Worm (Caenorhabditis elegans) whole organism, early embryonic: ENCODE data around the gene R02F11.11.
"Not testable (repeated sequence)": the region's sequence is repeated elsewhere in the genome, so short reads cannot be mapped to it uniquely, and the experiment has no call there.

Experiments
- B0310.2 ChIP-seq: sonication (generic microtip); optimal IDR thresholded peaks from 2 replicates; lab custom pipeline; 2016; ENCODE audit warnings: mild to moderate bottlenecking, missing genetic modification characterization, missing compliant biosample characterization
- F13C5.2 ChIP-seq: sonication (generic microtip); optimal IDR thresholded peaks from 2 replicates; lab custom pipeline; 2017; ENCODE audit warnings: mild to moderate bottlenecking, missing genetic modification characterization, inconsistent platforms, missing compliant biosample characterization
- aly-1 ChIP-seq: sonication (generic microtip); optimal IDR thresholded peaks from 2 replicates; lab custom pipeline; 2016; ENCODE audit warnings: missing genetic modification characterization, missing compliant biosample characterization
- ama-1 ChIP-seq: fragments of 150-350 bp; optimal IDR thresholded peaks from 2 replicates; lab custom pipeline; 2014
- ceh-13 ChIP-seq: fragments of 200-800 bp; sonication (Bioruptor generic); optimal IDR thresholded peaks from 2 replicates; lab custom pipeline; 2018; ENCODE audit warnings: mild to moderate bottlenecking, missing genetic modification characterization, missing compliant biosample characterization
- ceh-36 ChIP-seq: sonication (generic microtip); optimal IDR thresholded peaks from 2 replicates; lab custom pipeline; 2016; ENCODE audit warnings: missing genetic modification characterization, inconsistent platforms, missing compliant biosample characterization
- ets-7 ChIP-seq: sonication (generic microtip); optimal IDR thresholded peaks from 2 replicates; lab custom pipeline; 2016; ENCODE audit warnings: missing genotype, missing genetic modification characterization, missing compliant biosample characterization
- flt-1 ChIP-seq: fragments of 200-800 bp; sonication (Bioruptor generic); IDR thresholded peaks from 2 replicates; pipeline ENCODE4 v1.3.6; 2022; ENCODE audit warnings: missing genetic modification characterization, missing compliant biosample characterization
- hmbx-1 ChIP-seq: sonication (generic microtip); optimal IDR thresholded peaks from 2 replicates; lab custom pipeline; 2016; ENCODE audit warnings: mild to moderate bottlenecking, missing genetic modification characterization, missing compliant biosample characterization
- hmg-4 ChIP-seq: fragments of 200-800 bp; sonication (Bioruptor generic); optimal IDR thresholded peaks from 2 replicates; lab custom pipeline; 2018; ENCODE audit warnings: mild to moderate bottlenecking, missing genetic modification characterization, missing compliant biosample characterization
- hnd-1 ChIP-seq: sonication (generic microtip); optimal IDR thresholded peaks from 2 replicates; lab custom pipeline; 2016; ENCODE audit warnings: missing genetic modification characterization, missing compliant biosample characterization
- pes-1 ChIP-seq: fragments of 200-800 bp; sonication (Bioruptor generic); IDR thresholded peaks from 2 replicates; pipeline ENCODE4 v1.3.6; 2022; ENCODE audit warnings: missing genetic modification reagents, missing genetic modification characterization, missing compliant biosample characterization
- scrt-1 ChIP-seq: fragments of 200-800 bp; sonication (Bioruptor generic); IDR thresholded peaks from 2 replicates; pipeline ENCODE4 v1.3.6; 2022; ENCODE audit warnings: missing genetic modification characterization, missing compliant biosample characterization
- sea-1 ChIP-seq: fragments of 200-800 bp; sonication (Bioruptor generic); conservative IDR thresholded peaks from 2 replicates; pipeline ENCODE4 v1.3.6; 2022; ENCODE audit warnings: missing genetic modification characterization, missing compliant biosample characterization
- tbx-11 ChIP-seq: fragments of 200-800 bp; sonication (Bioruptor generic); IDR thresholded peaks from 2 replicates; pipeline ENCODE4 v1.3.6; 2022; ENCODE audit warnings: missing genetic modification characterization, missing compliant biosample characterization
- tbx-37 ChIP-seq: fragments of 200-800 bp; sonication (Bioruptor generic); conservative IDR thresholded peaks from 2 replicates; pipeline ENCODE4 v1.3.6; 2022; ENCODE audit warnings: missing genetic modification reagents, missing genetic modification characterization, missing compliant biosample characterization
- tra-4 ChIP-seq: sonication (generic microtip); optimal IDR thresholded peaks from 2 replicates; lab custom pipeline; 2017; ENCODE audit warnings: missing genetic modification characterization, missing compliant biosample characterization

R02F11.11 gene

DNA sequence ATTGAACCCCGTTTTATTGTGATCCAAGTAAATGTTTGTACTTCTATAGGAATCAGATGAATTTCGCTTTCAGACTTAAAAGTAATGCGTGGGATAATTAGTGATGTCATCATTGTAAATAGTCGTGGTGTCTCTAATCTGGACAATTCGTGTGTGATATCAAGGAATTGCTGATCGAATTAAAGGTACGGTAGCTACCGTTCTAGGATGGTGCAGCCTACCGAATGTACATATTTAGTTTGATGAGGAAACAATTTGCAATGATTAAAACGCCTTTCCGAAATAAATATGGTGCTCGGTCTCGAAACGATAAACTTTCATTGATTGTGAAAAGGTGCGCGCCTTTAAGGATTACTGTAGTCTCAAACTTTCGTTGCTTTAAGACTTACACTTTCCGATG is 33.1 kb upstream of the R02F11.11 start:
- no peak for TF ChIP-seq ceh-13 (GFP tag; lab: Kevin White, UChicago)
- no peak for TF ChIP-seq pes-1
- no peak for TF ChIP-seq B0310.2 (tag; lab: Kevin White, UChicago)

DNA sequence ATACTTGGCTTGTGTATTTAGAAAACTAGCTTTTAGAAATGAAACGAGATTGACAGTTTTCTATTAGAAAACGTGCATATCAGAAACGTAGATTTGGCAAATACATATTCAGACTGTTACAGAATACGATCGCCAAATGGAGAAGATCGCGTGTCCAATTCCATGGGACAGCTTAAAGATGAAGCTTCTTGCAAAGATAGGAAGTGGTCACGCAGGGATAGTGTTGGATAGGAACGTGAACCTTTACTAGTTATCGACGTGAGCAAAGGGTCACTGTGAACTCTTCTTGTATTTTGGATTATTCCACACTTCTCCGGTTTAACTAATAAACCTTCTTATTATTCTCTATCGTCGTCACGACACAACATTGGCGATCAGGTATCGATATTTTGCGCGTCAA is 31.0 kb upstream of the R02F11.11 start, which contains the start of gene bgnt-1.4:
Gene bgnt-1.4 (plus strand): TSS at position 301 of the 400 bp plus-strand sequence.
- TF ChIP-seq tra-4; tbx-11; tbx-37 (GFP tag; lab: Robert Waterston, UW): not testable (repeated sequence)

DNA sequence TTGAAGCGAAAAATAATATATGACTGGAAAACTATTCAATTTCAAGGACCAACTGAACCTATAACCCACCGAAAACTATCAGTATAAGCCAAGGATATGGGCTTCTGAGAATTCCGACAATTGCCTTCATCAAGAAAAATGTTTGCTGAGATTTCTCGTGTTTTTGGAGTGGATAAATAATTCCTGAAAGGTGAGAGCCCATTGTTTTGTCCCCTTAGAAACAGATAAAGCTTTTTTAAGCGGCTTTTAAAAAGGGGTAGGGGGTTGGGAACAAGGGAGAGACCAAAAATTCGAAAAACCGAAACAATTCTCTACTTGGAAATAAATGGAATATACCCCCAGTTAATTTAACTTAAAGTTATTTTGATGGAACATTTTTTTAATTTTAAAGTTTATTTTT is 25.2 kb upstream of the R02F11.11 start, which contains the start of gene C18G1.8:
Gene C18G1.8 (minus strand): TSS at position 101 of the 400 bp plus-strand sequence.
- TF ChIP-seq ama-1 (lab: Kevin White, UChicago) = no peak
- TF ChIP-seq aly-1 (tag; lab: Kevin White, UChicago) = no peak
- no peak for TF ChIP-seq pes-1
- TF ChIP-seq sea-1 (GFP tag; lab: Robert Waterston, UW) = no peak
- TF ChIP-seq hmg-4 (GFP tag; lab: Kevin White, UChicago) = no peak
- no peak for TF ChIP-seq hmbx-1
- TF ChIP-seq F13C5.2 (tag; lab: Kevin White, UChicago) = no peak
- no peak for TF ChIP-seq ceh-36 (tag; lab: Kevin White, UChicago)
- no peak for TF ChIP-seq tra-4
- TF ChIP-seq ets-7 (tag; lab: Kevin White, UChicago) = no peak
- TF ChIP-seq scrt-1 (GFP tag; lab: Robert Waterston, UW) = no peak
- no peak for TF ChIP-seq B0310.2 (tag; lab: Kevin White, UChicago)
- no peak for TF ChIP-seq tbx-37 (GFP tag; lab: Robert Waterston, UW)
- no peak for TF ChIP-seq ceh-13 (GFP tag; lab: Kevin White, UChicago)
- TF ChIP-seq tbx-11 = no peak
- no peak for TF ChIP-seq hnd-1
- TF ChIP-seq flt-1 (GFP tag; lab: Robert Waterston, UW) = no peak

ce11 chrV:4769633-4770032 is 22.0 kb upstream of the R02F11.11 start, which contains the start of gene C18G1.9:
Gene C18G1.9 (minus strand): TSS chrV:4769733.
- TF ChIP-seq ama-1 (lab: Kevin White, UChicago) (no peak), hnd-1 (no peak), hmg-4 (GFP tag; lab: Kevin White, UChicago) (no peak), pes-1 (no peak), tra-4 (no peak), sea-1 (GFP tag; lab: Robert Waterston, UW) (no peak), hmbx-1 (no peak), F13C5.2 (tag; lab: Kevin White, UChicago) (no peak), tbx-11 (no peak), aly-1 (tag; lab: Kevin White, UChicago) (no peak), flt-1 (GFP tag; lab: Robert Waterston, UW) (no peak), ceh-36 (tag; lab: Kevin White, UChicago) (no peak), ceh-13 (GFP tag; lab: Kevin White, UChicago) (no peak), scrt-1 (GFP tag; lab: Robert Waterston, UW) (no peak), ets-7 (tag; lab: Kevin White, UChicago) (no peak), tbx-37 (GFP tag; lab: Robert Waterston, UW) (no peak), B0310.2 (tag; lab: Kevin White, UChicago) (no peak)

DNA sequence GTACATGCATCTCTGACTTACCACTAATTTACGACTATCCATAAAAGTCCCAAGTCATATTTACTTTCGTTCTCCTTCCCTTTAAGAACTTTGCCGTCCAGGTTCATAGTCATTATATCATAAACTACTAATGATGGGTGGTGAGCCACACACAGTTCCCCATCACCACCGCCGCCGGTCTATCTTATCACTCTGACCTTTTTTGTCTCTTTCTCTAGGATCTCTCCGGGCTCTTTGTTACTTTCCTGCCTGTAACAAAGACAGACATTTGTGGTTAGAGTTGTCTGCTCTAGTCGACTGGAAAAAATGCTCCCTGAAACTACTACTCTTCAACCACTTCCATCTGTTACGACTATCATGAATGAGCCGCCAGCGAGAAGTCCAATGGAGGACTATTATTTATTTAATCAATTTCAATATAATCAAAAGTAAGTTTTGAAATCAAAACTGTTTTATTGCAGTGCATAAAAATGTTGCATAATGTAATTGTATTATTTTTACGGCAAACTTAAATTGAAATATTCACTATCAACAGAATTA is 21.2 kb upstream of the R02F11.11 start, which contains the start of gene elt-7:
Gene elt-7 (plus strand): TSS at position 263 of the 540 bp plus-strand sequence.
- TF ChIP-seq ceh-36 (tag; lab: Kevin White, UChicago) (no peak), F13C5.2 (tag; lab: Kevin White, UChicago) (no peak), tbx-37 (GFP tag; lab: Robert Waterston, UW) (no peak), sea-1 (GFP tag; lab: Robert Waterston, UW) (no peak)

DNA sequence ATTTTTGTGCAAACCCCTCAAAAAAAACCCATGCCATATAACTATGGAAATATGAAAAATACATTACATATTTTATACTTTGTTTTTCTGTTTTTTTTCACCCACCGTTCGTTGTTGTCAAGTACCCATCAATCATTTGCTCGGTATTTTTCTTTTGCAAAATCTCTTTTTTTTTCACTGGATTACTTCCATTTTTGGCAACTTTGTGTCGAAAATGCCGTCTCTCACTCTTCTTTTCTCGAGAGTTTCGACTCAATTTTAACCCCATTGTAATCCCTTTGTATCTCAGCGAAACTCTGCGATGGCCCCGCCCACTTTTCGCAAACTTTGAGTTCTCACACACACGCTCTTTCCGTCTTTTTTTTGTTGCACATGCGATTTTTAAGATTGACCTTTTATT is 16.5 kb upstream of the R02F11.11 start:
- TF ChIP-seq tra-4 (no peak), aly-1 (tag; lab: Kevin White, UChicago) (no peak), hmg-4 (GFP tag; lab: Kevin White, UChicago) (no peak), hmbx-1 (no peak), ets-7 (tag; lab: Kevin White, UChicago) (no peak), hnd-1 (no peak), sea-1 (GFP tag; lab: Robert Waterston, UW) (no peak), ceh-36 (tag; lab: Kevin White, UChicago) (no peak), ceh-13 (GFP tag; lab: Kevin White, UChicago) (no peak)

DNA sequence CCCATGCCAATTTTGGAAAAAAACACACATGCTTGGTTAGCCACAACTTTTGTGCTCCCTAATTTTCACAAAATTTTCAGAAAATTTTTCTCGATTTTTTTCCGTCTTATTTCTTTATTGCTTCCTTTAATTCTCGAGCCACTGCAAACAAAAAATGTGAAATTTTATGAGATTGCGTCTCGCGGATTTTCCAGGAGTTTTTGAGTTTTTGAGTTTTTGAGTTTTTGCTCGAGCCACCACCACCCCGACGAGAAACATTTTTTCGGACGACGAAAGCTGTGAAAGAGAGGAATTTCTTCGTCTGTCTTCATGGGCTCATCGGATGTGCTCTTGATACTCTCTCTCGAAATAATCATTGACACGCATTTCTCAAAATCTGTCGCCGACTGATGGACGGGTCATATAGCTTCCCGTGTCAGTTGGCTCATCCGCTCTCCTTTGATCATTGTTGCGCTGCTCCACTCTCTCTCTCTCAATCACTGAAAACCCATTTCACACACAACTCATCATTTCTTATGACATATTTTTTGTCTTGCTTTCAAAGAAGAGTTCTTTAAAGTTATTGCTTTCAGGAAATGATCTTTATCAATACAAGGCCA is 14.2 kb upstream of the R02F11.11 start, which contains the start of gene C18G1.1:
Gene C18G1.1 (plus strand): TSS at position 573 of the 599 bp plus-strand sequence.
- TF ChIP-seq ceh-36 (tag; lab: Kevin White, UChicago) (no peak), pes-1 (no peak), sea-1 (GFP tag; lab: Robert Waterston, UW) (no peak), scrt-1 (GFP tag; lab: Robert Waterston, UW) (no peak), tbx-11 (no peak), flt-1 (GFP tag; lab: Robert Waterston, UW) (no peak), hmg-4 (GFP tag; lab: Kevin White, UChicago) (no peak), aly-1 (tag; lab: Kevin White, UChicago) (no peak), ama-1 (lab: Kevin White, UChicago) (no peak), B0310.2 (tag; lab: Kevin White, UChicago) (no peak), tbx-37 (GFP tag; lab: Robert Waterston, UW) (no peak), tra-4 (no peak), F13C5.2 (tag; lab: Kevin White, UChicago) (no peak), ceh-13 (GFP tag; lab: Kevin White, UChicago) (no peak), ets-7 (tag; lab: Kevin White, UChicago) (no peak), hnd-1 (no peak), hmbx-1 (no peak)
